Fruit fly (Drosophila melanogaster): ENCODE data around the gene CG32445.
A peak's percentile ranks its signal among the peaks of the same experiment; 100 is the strongest.

CG32445 gene

dm6 chr3L:21666880-21667279 lies 27.7 kb downstream of the CG32445 start, which contains the start of gene Cpr78E (continued):
- TF ChIP-seq stc (GFP tag; IDR thresholded peaks at IDR 0.05) (no peak), peb (GFP tag; IDR thresholded peaks at IDR 0.05) (no peak)

- TF ChIP-seq sd (tag; optimal IDR thresholded peaks at IDR 0.05) (no peak), nau (GFP tag; optimal IDR thresholded peaks at IDR 0.05) (no peak), CG12769 (tag; optimal IDR thresholded peaks at IDR 0.05) (peak; percentile 95), Dp (GFP tag; optimal IDR thresholded peaks at IDR 0.05) (no peak), CG8765 (GFP tag; IDR thresholded peaks at IDR 0.05) (no peak), crol (GFP tag; IDR thresholded peaks at IDR 0.05) (peak; percentile 13; the same call in 1 of the 2 replicates), sqz (GFP tag; optimal IDR thresholded peaks at IDR 0.05) (no peak), peb (GFP tag; IDR thresholded peaks at IDR 0.05) (0 out of 2 replicates have a peak, but pooled peaks have one; percentile 11), Usf (GFP tag; optimal IDR thresholded peaks at IDR 0.05) (no peak), Sry-δ (GFP tag; optimal IDR thresholded peaks at IDR 0.05) (no peak), CG11560 (tag; IDR thresholded peaks at IDR 0.05) (no peak), dmrt99B (tag; optimal IDR thresholded peaks at IDR 0.05) (no peak), hth (optimal IDR thresholded peaks at IDR 0.05) (no peak), CG31224 (GFP tag; IDR thresholded peaks at IDR 0.05) (no peak), sima (GFP tag; optimal IDR thresholded peaks at IDR 0.05) (no peak), Meics (GFP tag; optimal IDR thresholded peaks at IDR 0.05) (no peak), mam (GFP tag; optimal IDR thresholded peaks at IDR 0.05) (no peak), CG15269 (tag; optimal IDR thresholded peaks at IDR 0.05) (no peak), BtbVII (GFP tag; optimal IDR thresholded peaks at IDR 0.05) (no peak), Hey (tag; optimal IDR thresholded peaks at IDR 0.05) (no peak), CG13123 (GFP tag; optimal IDR thresholded peaks at IDR 0.05) (no peak), CG12744 (GFP tag; optimal IDR thresholded peaks at IDR 0.05) (no peak), tgo (GFP tag; IDR thresholded peaks at IDR 0.05) (no peak), Awh (GFP tag; IDR thresholded peaks at IDR 0.05) (no peak), Stat92E (GFP tag; optimal IDR thresholded peaks at IDR 0.05) (no peak), CG15601 (tag; optimal IDR thresholded peaks at IDR 0.05) (no peak), CG1024 (GFP tag; IDR thresholded peaks at IDR 0.05) (0 out of 2 replicates have a peak, but pooled peaks have one; percentile 6), CG2199 (GFP tag; IDR thresholded peaks at IDR 0.05) (no peak), Hr78 (GFP tag; optimal IDR thresholded peaks at IDR 0.05) (no peak), CG9797 (GFP tag; optimal IDR thresholded peaks at IDR 0.05) (no peak), ken (GFP tag; IDR thresholded peaks at IDR 0.05) (no peak), ara (GFP tag; IDR thresholded peaks at IDR 0.05) (0 out of 2 replicates have a peak, but pooled peaks have one; percentile 9)
Observed at dm6 chr3L:21667530-21667929, 28.4 kb downstream of the CG32445 start.

dm6 chr3L:21671839-21672238 lies 32.7 kb downstream of the CG32445 start, which contains the start of gene CG11249:
Gene CG11249 (plus strand): TSS chr3L:21672139.
- TF ChIP-seq chinmo (GFP tag; IDR thresholded peaks at IDR 0.05; ENCODE audit: partially characterized antibody) (no peak), CG7357 (GFP tag; IDR thresholded peaks at IDR 0.05) (no peak), CG2712 (tag; optimal IDR thresholded peaks at IDR 0.05) (no peak), CG6683 (GFP tag; optimal IDR thresholded peaks at IDR 0.05) (no peak), Xbp1 (GFP tag; optimal IDR thresholded peaks at IDR 0.05) (no peak), da (GFP tag; optimal IDR thresholded peaks at IDR 0.05) (no peak), ash1 (GFP tag; optimal IDR thresholded peaks at IDR 0.05) (no peak), CG32772 (GFP tag; IDR thresholded peaks at IDR 0.05) (no peak), CG14860 (GFP tag; IDR thresholded peaks at IDR 0.05; ENCODE audit: partially characterized antibody) (no peak), Dp (GFP tag; optimal IDR thresholded peaks at IDR 0.05) (no peak), cad (GFP tag; optimal IDR thresholded peaks at IDR 0.05) (no peak), Fer3 (tag; optimal IDR thresholded peaks at IDR 0.05) (no peak), pum (GFP tag; optimal IDR thresholded peaks at IDR 0.05) (no peak), CG30431 (GFP tag; optimal IDR thresholded peaks at IDR 0.05) (no peak), ewg (GFP tag; optimal IDR thresholded peaks at IDR 0.05) (no peak)
